Worm (Caenorhabditis elegans): ENCODE data around the gene ZC204.6.
"Not testable (repeated sequence)": the region's sequence is repeated elsewhere in the genome, so short reads cannot be mapped to it uniquely, and the experiment has no call there.

DNA sequence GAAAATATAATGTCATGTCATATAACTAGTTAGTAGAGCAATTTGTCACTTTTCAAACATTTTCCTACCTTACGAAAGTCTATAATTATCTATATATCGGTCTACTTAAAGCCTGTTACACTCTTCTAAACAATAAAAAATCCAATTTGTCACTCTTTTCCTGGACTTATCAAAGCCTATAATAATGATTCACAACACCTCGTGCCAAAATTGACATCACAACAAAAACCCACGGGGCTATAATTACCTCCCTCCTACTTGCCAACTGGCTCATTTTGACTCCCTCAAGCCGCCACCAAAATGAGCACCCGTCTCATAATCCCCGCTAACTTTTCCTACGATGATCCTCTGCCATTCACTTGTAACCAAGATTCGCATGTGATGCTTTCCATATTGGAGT is 8.2 kb downstream of the ZC204.6 start, which contains the start of gene srg-20:
- TF ChIP-seq hlh-15 (tag; optimal IDR thresholded peaks at IDR 0.05); elt-2 (tag; optimal IDR thresholded peaks at IDR 0.05); odd-2 (tag; optimal IDR thresholded peaks at IDR 0.05); fkh-10 (GFP tag; optimal IDR thresholded peaks at IDR 0.05); F13H6.1 (tag; optimal IDR thresholded peaks at IDR 0.05); lin-11 (tag; optimal IDR thresholded peaks at IDR 0.05): not testable (repeated sequence)

Measured in whole organism, late embryonic.